Fruit fly (Drosophila melanogaster) whole organism, pupa: ENCODE measurements around the gene CG11970.

Experiments used
- CG10348 ChIP-seq: fragments of 200-800 bp; sonication (Bioruptor generic); IDR thresholded peaks from 2 replicates; pipeline ENCODE4 v1.3.6; 2022; ENCODE audit warnings: missing biosample characterization, missing genetic modification characterization
- CG12605 ChIP-seq: fragments of 200-800 bp; sonication (Bioruptor generic); IDR thresholded peaks from 2 replicates; pipeline ENCODE4 v1.3.6; 2022; ENCODE audit warnings: missing biosample characterization, missing genetic modification characterization
- CG13204 ChIP-seq: fragments of 200-800 bp; sonication (Bioruptor generic); optimal IDR thresholded peaks from 2 replicates; lab custom pipeline; 2018; ENCODE audit warnings: missing biosample characterization, mild to moderate bottlenecking, missing genetic modification characterization, moderate library complexity
- CG32121 ChIP-seq: fragments of 200-800 bp; sonication (Bioruptor generic); IDR thresholded peaks from 2 replicates; pipeline ENCODE4 v1.3.6; 2022; ENCODE audit warnings: missing biosample characterization, missing genetic modification characterization
- CG4496 ChIP-seq: fragments of 200-800 bp; sonication (Bioruptor generic); IDR thresholded peaks from 3 replicates; pipeline ENCODE4 v1.3.6; 2022; ENCODE audit warnings: missing biosample characterization, missing genetic modification characterization
- D1 ChIP-seq: fragments of 200-800 bp; sonication (Bioruptor generic); optimal IDR thresholded peaks from 2 replicates; lab custom pipeline; 2018; ENCODE audit warnings: missing biosample characterization, mild to moderate bottlenecking, missing genetic modification characterization, moderate library complexity
- Pif1A ChIP-seq: fragments of 200-800 bp; sonication (Bioruptor generic); optimal IDR thresholded peaks from 3 replicates; lab custom pipeline; 2016; ENCODE audit warnings: missing biosample characterization, missing genetic modification characterization
- Snoo ChIP-seq: fragments of 200-800 bp; sonication (Bioruptor generic); optimal IDR thresholded peaks from 3 replicates; lab custom pipeline; 2017; ENCODE audit warnings: missing biosample characterization, mild to moderate bottlenecking, missing genetic modification characterization, inconsistent platforms
- gl ChIP-seq: fragments of 200-800 bp; sonication (Bioruptor generic); optimal IDR thresholded peaks from 2 replicates; lab custom pipeline; 2018; ENCODE audit warnings: missing biosample characterization, mild to moderate bottlenecking, missing genetic modification characterization

dm6 chr3R:8984602-8985074, at the start of gene CG11970:
- TF ChIP-seq gl (tag; lab: Kevin White, UChicago) (no peak), Pif1A (GFP tag; lab: Kevin White, UChicago) (no peak), D1 (tag; lab: Kevin White, UChicago) (no peak), Snoo (tag; lab: Kevin White, UChicago) (no peak), CG12605 (no peak), CG4496 (GFP tag; lab: Robert Waterston, UW) (no peak), CG32121 (GFP tag; lab: Robert Waterston, UW) (no peak), CG10348 (GFP tag; lab: Robert Waterston, UW) (no peak), CG13204 (GFP tag; lab: Kevin White, UChicago) (no peak)
